Fruit fly (Drosophila melanogaster) whole organism, larva: ENCODE measurements around the gene Phs.

Experiments
- noc ChIP-seq: fragments of 200-800 bp; sonication (Bioruptor generic); optimal IDR thresholded peaks from 3 replicates; lab custom pipeline; 2019; ENCODE audit warnings: missing biosample characterization, mild to moderate bottlenecking, missing genetic modification characterization, moderate library complexity

The Phs gene

dm6 chr3L:15662510-15662909, 42.8 kb downstream of the Phs start:
- TF ChIP-seq noc (tag; lab: Kevin White, UChicago) = no peak

- TF ChIP-seq noc (tag; lab: Kevin White, UChicago) = no peak
These were observed 44.6 kb downstream of the Phs start for dm6 chr3L:15664199-15664794.

- no peak for TF ChIP-seq noc (tag; lab: Kevin White, UChicago)
These were observed 46.0 kb downstream of the Phs start for dm6 chr3L:15665741-15666140.

dm6 chr3L:15669939-15670338, 50.2 kb downstream of the Phs start:
- TF ChIP-seq noc (tag; lab: Kevin White, UChicago) = no peak

- no peak for TF ChIP-seq noc (tag; lab: Kevin White, UChicago)
These were observed 50.8 kb downstream of the Phs start for dm6 chr3L:15670455-15670854.

dm6 chr3L:15672800-15673199, 53.1 kb downstream of the Phs start:
- TF ChIP-seq noc (tag; lab: Kevin White, UChicago) = no peak
